Worm (Caenorhabditis elegans): ENCODE measurements around the gene idpp-11.

Gene idpp-11

DNA sequence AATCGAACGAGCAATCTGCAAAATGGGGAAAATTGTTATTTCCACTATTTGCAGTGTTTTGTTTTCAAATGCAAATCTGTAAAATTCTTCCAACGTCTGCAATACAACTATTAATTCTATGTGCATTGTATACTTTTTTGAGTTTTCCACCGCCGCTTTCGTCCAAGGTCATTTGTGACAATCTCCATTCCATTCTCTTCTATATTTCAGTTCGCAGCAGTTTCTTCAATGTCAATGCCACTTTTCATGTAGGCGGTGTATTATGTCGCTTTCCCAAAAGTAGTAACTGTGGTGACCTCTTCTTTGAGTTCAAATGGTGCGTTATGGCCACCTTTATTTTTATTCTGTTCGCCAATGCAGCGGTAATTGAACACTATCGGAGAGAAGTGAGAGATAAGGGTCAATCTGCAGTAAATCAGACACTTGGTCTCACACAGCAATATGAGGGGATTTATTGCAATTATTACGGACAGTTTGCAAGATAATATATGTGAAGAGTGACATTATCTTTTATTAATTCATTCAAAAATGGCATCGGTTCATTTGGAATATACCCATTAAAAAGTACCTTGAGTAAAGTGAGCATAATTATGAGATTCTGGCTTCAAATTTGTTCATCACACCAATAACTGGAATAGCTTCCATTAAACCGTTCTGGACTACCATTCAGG, 15.6 kb upstream of the idpp-11 start:
- TF ChIP-seq nhr-28 (tag; optimal IDR thresholded peaks at IDR 0.05) (no peak), egl-27 (tag; optimal IDR thresholded peaks at IDR 0.05) (no peak), fos-1 (tag; optimal IDR thresholded peaks at IDR 0.05) (no peak), aly-2 (tag; optimal IDR thresholded peaks at IDR 0.05) (no peak), nhr-67 (tag; optimal IDR thresholded peaks at IDR 0.05) (no peak), nhr-25 (tag; optimal IDR thresholded peaks at IDR 0.05) (peak; percentile 58), fkh-10 (GFP tag; optimal IDR thresholded peaks at IDR 0.05) (no peak), zag-1 (tag; optimal IDR thresholded peaks at IDR 0.05) (no peak), ztf-4 (tag; optimal IDR thresholded peaks at IDR 0.05) (no peak), ama-1 (optimal IDR thresholded peaks at IDR 0.05) (no peak), ceh-16 (tag; optimal IDR thresholded peaks at IDR 0.05) (no peak), nhr-23 (tag; optimal IDR thresholded peaks at IDR 0.05) (peak; percentile 30), fkh-2 (tag; optimal IDR thresholded peaks at IDR 0.05) (no peak), unc-62 (GFP tag; optimal IDR thresholded peaks at IDR 0.05) (no peak), nfya-1 (tag; optimal IDR thresholded peaks at IDR 0.05; ENCODE audit: insufficient read depth) (no peak)

DNA sequence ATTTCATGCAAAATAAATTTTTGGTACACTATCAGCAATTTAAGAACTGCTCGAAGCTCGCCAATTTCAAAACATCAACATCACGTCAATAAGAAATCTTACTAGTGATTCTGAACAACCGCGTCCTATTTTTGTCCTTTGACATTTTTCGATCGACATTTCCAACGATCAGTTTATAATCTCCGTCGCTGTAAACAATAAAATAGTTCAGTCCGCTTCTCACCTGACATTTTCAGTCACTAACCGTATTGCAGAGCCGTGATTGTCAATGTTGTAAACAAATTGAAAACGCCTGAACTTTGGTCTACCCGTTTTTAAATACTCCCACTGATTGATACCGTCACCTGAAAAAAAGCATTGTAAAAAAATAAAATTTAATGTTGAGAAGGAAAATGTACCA, 14.4 kb upstream of the idpp-11 start:
- TF ChIP-seq nhr-77 (tag; optimal IDR thresholded peaks at IDR 0.05) = no peak
- TF ChIP-seq nhr-237 (tag; optimal IDR thresholded peaks at IDR 0.05) = no peak
- peak; percentile 8 for TF ChIP-seq pqm-1 (tag; optimal IDR thresholded peaks at IDR 0.05)
- TF ChIP-seq pha-4 (tag; optimal IDR thresholded peaks at IDR 0.05) = peak; percentile 62
- TF ChIP-seq ceh-82 (tag; optimal IDR thresholded peaks at IDR 0.05) = no peak
- TF ChIP-seq nhr-25 (tag; optimal IDR thresholded peaks at IDR 0.05) = no peak
- no peak for TF ChIP-seq eor-1 (tag; optimal IDR thresholded peaks at IDR 0.05)
- no peak for TF ChIP-seq nhr-76 (tag; optimal IDR thresholded peaks at IDR 0.05)
- no peak for TF ChIP-seq lin-15B (tag; optimal IDR thresholded peaks at IDR 0.05)
- no peak for TF ChIP-seq fkh-2 (tag; optimal IDR thresholded peaks at IDR 0.05)
- TF ChIP-seq daf-12 (tag; optimal IDR thresholded peaks at IDR 0.05) = no peak
- TF ChIP-seq jun-1 (tag; optimal IDR thresholded peaks at IDR 0.05) = no peak
- TF ChIP-seq ceh-28 (tag; optimal IDR thresholded peaks at IDR 0.05) = no peak
- no peak for TF ChIP-seq nfya-1 (tag; optimal IDR thresholded peaks at IDR 0.05; ENCODE audit: insufficient read depth)

DNA sequence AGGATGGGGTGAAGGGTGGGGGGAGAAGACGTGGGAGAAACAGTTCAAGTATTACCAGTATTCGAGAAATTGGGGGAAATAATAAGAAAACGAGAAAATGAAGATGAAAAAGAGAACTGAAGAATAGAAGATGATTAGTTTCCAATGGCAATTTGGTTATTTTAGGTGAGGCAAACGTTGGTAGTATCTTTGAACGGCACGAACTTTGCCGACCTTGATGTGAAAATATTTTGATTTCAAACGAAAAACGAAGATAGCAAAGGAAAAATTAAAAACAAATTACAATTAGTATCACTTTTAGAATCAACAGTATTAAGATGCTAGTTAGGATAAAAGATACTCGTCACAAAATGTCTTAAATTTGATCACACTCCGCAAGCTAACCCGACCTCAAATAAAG, 8.2 kb upstream of the idpp-11 start, which contains the start of gene sul-3:
Gene sul-3, minus strand, starts transcription at position 101 of the 400 bp plus-strand sequence.
- TF ChIP-seq ceh-9 (tag; optimal IDR thresholded peaks at IDR 0.05) (no peak), elt-3 (tag; optimal IDR thresholded peaks at IDR 0.05) (no peak), lin-39 (tag; optimal IDR thresholded peaks at IDR 0.05) (no peak), daf-12 (tag; optimal IDR thresholded peaks at IDR 0.05) (no peak), tbx-2 (tag; optimal IDR thresholded peaks at IDR 0.05) (no peak), nfya-1 (tag; optimal IDR thresholded peaks at IDR 0.05; ENCODE audit: insufficient read depth) (no peak), fos-1 (tag; optimal IDR thresholded peaks at IDR 0.05) (no peak), ztf-4 (tag; optimal IDR thresholded peaks at IDR 0.05) (no peak), lsy-12 (tag; optimal IDR thresholded peaks at IDR 0.05) (no peak), snpc-4 (tag; optimal IDR thresholded peaks at IDR 0.05) (no peak), unc-62 (GFP tag; optimal IDR thresholded peaks at IDR 0.05) (no peak), nhr-76 (tag; optimal IDR thresholded peaks at IDR 0.05) (no peak), eor-1 (tag; optimal IDR thresholded peaks at IDR 0.05) (no peak), fkh-2 (tag; optimal IDR thresholded peaks at IDR 0.05) (no peak), nhr-23 (tag; optimal IDR thresholded peaks at IDR 0.05) (no peak), nhr-25 (tag; optimal IDR thresholded peaks at IDR 0.05) (no peak), egl-27 (tag; optimal IDR thresholded peaks at IDR 0.05) (no peak), ZK546.5 (tag; optimal IDR thresholded peaks at IDR 0.05) (no peak)

DNA sequence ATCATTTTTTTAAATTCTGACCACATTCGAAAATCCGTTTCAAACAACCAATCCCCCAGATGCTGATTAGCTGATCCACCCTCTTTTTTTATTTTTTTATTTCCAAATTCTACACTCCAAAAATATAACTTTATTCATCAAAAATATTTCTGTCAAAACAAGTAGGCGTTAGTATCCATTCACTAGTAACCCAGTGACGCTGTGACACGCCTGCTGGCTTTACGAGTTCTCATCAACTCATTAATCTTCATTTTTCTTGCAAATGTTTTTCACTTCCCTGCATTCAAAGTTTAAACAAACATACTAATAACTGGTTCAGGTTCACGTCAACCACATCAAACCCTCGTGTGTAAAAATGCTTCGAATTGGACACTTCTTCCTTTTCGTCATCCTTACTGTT, 3.8 kb upstream of the idpp-11 start, which contains the start of gene nlp-101:
Gene nlp-101, plus strand, starts transcription at position 301 of the 400 bp plus-strand sequence.
- TF ChIP-seq egl-27 (tag; optimal IDR thresholded peaks at IDR 0.05) (no peak), jun-1 (tag; optimal IDR thresholded peaks at IDR 0.05) (no peak), R02D3.7 (tag; optimal IDR thresholded peaks at IDR 0.05) (no peak), tbx-2 (tag; optimal IDR thresholded peaks at IDR 0.05) (no peak), nhr-25 (tag; optimal IDR thresholded peaks at IDR 0.05) (no peak), ztf-11 (tag; optimal IDR thresholded peaks at IDR 0.05) (no peak), mml-1 (tag; optimal IDR thresholded peaks at IDR 0.05) (no peak), fkh-2 (tag; optimal IDR thresholded peaks at IDR 0.05) (no peak), ceh-28 (tag; optimal IDR thresholded peaks at IDR 0.05) (no peak), mdl-1 (tag; optimal IDR thresholded peaks at IDR 0.05) (no peak), egl-5 (tag; optimal IDR thresholded peaks at IDR 0.05) (no peak), ceh-82 (tag; optimal IDR thresholded peaks at IDR 0.05) (no peak)
